Worm (Caenorhabditis elegans) whole organism, L1 larva: ENCODE measurements around the gene gad-2.

Source experiments
- alr-1 ChIP-seq: fragments of 200-800 bp; sonication (Bioruptor generic); optimal IDR thresholded peaks from 2 replicates; lab custom pipeline; 2018; ENCODE audit warnings: borderline replicate concordance, mild to moderate bottlenecking, missing genetic modification characterization, missing compliant biosample characterization
- ama-1 ChIP-seq: fragments of 150-350 bp; optimal IDR thresholded peaks from 2 replicates; lab custom pipeline; 2014
- fkh-10 ChIP-seq: sonication (generic microtip); optimal IDR thresholded peaks from 2 replicates; lab custom pipeline; 2017; ENCODE audit warnings: missing biosample characterization, missing genetic modification reagents, missing genetic modification characterization
- fkh-8 ChIP-seq: sonication (generic microtip); optimal IDR thresholded peaks from 2 replicates; lab custom pipeline; 2016; ENCODE audit warnings: mild to moderate bottlenecking, missing genetic modification characterization, missing compliant biosample characterization
- fos-1 ChIP-seq: fragments of 150-350 bp; optimal IDR thresholded peaks from 2 replicates; lab custom pipeline; 2014; ENCODE audit warnings: missing biosample characterization, missing genetic modification characterization
- jun-1 ChIP-seq: fragments of 150-350 bp; optimal IDR thresholded peaks from 2 replicates; lab custom pipeline; 2014; ENCODE audit warnings: missing biosample characterization, missing genetic modification reagents, missing genetic modification characterization
- lin-14 ChIP-seq: fragments of 200-800 bp; sonication (Bioruptor generic); optimal IDR thresholded peaks from 2 replicates; lab custom pipeline; 2018; ENCODE audit warnings: mild to moderate bottlenecking, missing genetic modification characterization, moderate library complexity, missing compliant biosample characterization
- mep-1 ChIP-seq: fragments of 150-350 bp; optimal IDR thresholded peaks from 2 replicates; lab custom pipeline; 2014; ENCODE audit warnings: missing biosample characterization, missing genetic modification characterization
- pag-3 ChIP-seq: sonication (generic microtip); optimal IDR thresholded peaks from 2 replicates; lab custom pipeline; 2017; ENCODE audit warnings: missing genetic modification characterization, mild to moderate bottlenecking, missing compliant biosample characterization, antibody characterized with exemption, borderline replicate concordance; ENCODE audit not compliant: insufficient read depth

- TF ChIP-seq alr-1 (tag; lab: Kevin White, UChicago) (no peak), fkh-8 (tag; lab: Kevin White, UChicago) (no peak), jun-1 (no peak), fkh-10 (GFP tag; lab: Kevin White, UChicago) (no peak), mep-1 (tag; lab: Kevin White, UChicago) (no peak), pag-3 (tag; lab: Kevin White, UChicago) (no peak), ama-1 (lab: Kevin White, UChicago) (no peak), lin-14 (GFP tag; lab: Kevin White, UChicago) (no peak), fos-1 (tag; lab: Kevin White, UChicago) (no peak)
Observed at ce11 chrX:7433269-7433668, 40.0 kb downstream of the gad-2 start, which contains the start of gene clc-5.
